Worm (Caenorhabditis elegans): ENCODE measurements around the gene K07E8.7.
A peak's percentile ranks its signal among the peaks of the same experiment; 100 is the strongest.

The K07E8.7 gene

ce11 chrII:651324-651723 lies 1.2 kb upstream of the K07E8.7 start:
- TF ChIP-seq C38D4.7 (GFP tag; optimal IDR thresholded peaks at IDR 0.05), result no peak
- TF ChIP-seq mec-3 (tag; optimal IDR thresholded peaks at IDR 0.05; ENCODE audit: borderline replicate concordance), result peak; percentile 24
- TF ChIP-seq ceh-31 (tag; optimal IDR thresholded peaks at IDR 0.05), result no peak
- peak; percentile 79 for TF ChIP-seq dve-1 (tag; optimal IDR thresholded peaks at IDR 0.05)

ce11 chrII:643733-644132 lies 6.4 kb downstream of the K07E8.7 start:
- no peak for TF ChIP-seq ceh-45 (GFP tag; IDR thresholded peaks at IDR 0.05)
- TF ChIP-seq dve-1 (tag; optimal IDR thresholded peaks at IDR 0.05), result peak; percentile 80

ce11 chrII:639467-639866 lies 10.7 kb downstream of the K07E8.7 start, which contains the start of gene K07E8.6:
Gene K07E8.6 (minus strand): TSS chrII:639567.
- TF ChIP-seq C38D4.7 (GFP tag; optimal IDR thresholded peaks at IDR 0.05) (no peak), mec-3 (tag; optimal IDR thresholded peaks at IDR 0.05; ENCODE audit: borderline replicate concordance) (no peak), ceh-18 (tag; optimal IDR thresholded peaks at IDR 0.05) (no peak), ceh-6 (GFP tag; optimal IDR thresholded peaks at IDR 0.05) (no peak), nfya-1 (tag; optimal IDR thresholded peaks at IDR 0.05) (no peak), che-1 (tag; optimal IDR thresholded peaks at IDR 0.05) (no peak)

DNA sequence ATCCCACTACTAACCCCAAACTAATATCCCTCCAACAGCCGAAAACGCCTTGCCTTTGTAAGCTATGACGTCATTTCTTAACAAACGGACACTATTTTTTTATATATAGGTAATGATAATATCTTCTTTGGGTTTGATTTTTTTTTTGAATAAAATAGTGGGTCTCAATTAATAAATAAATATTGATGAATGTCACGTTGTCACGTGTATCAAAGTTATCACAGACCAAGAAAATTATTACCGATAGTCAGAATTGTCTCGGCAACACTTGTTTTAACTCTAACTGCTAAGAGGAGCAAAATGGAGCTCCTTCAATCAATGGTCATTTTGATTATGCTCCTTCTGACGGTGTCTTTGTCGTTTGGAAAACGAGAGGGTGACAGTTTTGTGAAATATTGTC lies 16.2 kb downstream of the K07E8.7 start, which contains the start of gene T04B8.1:
TSS of gene T04B8.1 (plus strand) at position 301 of the 400 bp plus-strand sequence.
- TF ChIP-seq ceh-14 (tag; optimal IDR thresholded peaks at IDR 0.05), result no peak

ce11 chrII:629454-629853 lies 20.7 kb downstream of the K07E8.7 start:
- 0 out of 2 replicates have a peak, but pooled peaks have one; percentile 50 for TF ChIP-seq ceh-45 (GFP tag; IDR thresholded peaks at IDR 0.05)

- TF ChIP-seq ceh-30 (tag; optimal IDR thresholded peaks at IDR 0.05) (no peak), unc-42 (tag; optimal IDR thresholded peaks at IDR 0.05) (no peak), nhr-232 (tag; optimal IDR thresholded peaks at IDR 0.05) (no peak), K09A11.1 (tag; optimal IDR thresholded peaks at IDR 0.05; ENCODE audit: insufficient read depth) (no peak), lin-11 (tag; optimal IDR thresholded peaks at IDR 0.05) (no peak), zip-5 (tag; optimal IDR thresholded peaks at IDR 0.05) (no peak), odd-2 (tag; optimal IDR thresholded peaks at IDR 0.05) (no peak), ceh-45 (GFP tag; IDR thresholded peaks at IDR 0.05) (no peak), T23F11.4 (GFP tag; optimal IDR thresholded peaks at IDR 0.05) (no peak), ceh-24 (tag; optimal IDR thresholded peaks at IDR 0.05) (no peak), unc-86 (tag; optimal IDR thresholded peaks at IDR 0.05) (no peak), pros-1 (tag; optimal IDR thresholded peaks at IDR 0.05) (no peak), eyg-1 (tag; optimal IDR thresholded peaks at IDR 0.05) (no peak), Y22D7AL.16 (tag; optimal IDR thresholded peaks at IDR 0.05) (no peak)
These were observed 22.3 kb downstream of the K07E8.7 start for ce11 chrII:627913-628312.

- no peak for TF ChIP-seq K09A11.1 (tag; optimal IDR thresholded peaks at IDR 0.05; ENCODE audit: insufficient read depth)
- TF ChIP-seq fkh-6 (tag; optimal IDR thresholded peaks at IDR 0.05), result no peak
- no peak for TF ChIP-seq hlh-30 (tag; optimal IDR thresholded peaks at IDR 0.05; ENCODE audit: insufficient read depth)
- no peak for TF ChIP-seq odd-2 (tag; optimal IDR thresholded peaks at IDR 0.05)
- no peak for TF ChIP-seq pha-4 (tag; optimal IDR thresholded peaks at IDR 0.05)
- no peak for TF ChIP-seq madf-2 (tag; optimal IDR thresholded peaks at IDR 0.05)
- TF ChIP-seq Y22D7AL.16 (tag; optimal IDR thresholded peaks at IDR 0.05), result no peak
- TF ChIP-seq sdc-2 (tag; optimal IDR thresholded peaks at IDR 0.05), result no peak
- no peak for TF ChIP-seq unc-3 (GFP tag; conservative IDR thresholded peaks at IDR 0.05)
- no peak for TF ChIP-seq unc-3 (tag; optimal IDR thresholded peaks at IDR 0.05)
- no peak for TF ChIP-seq tbx-7 (tag; optimal IDR thresholded peaks at IDR 0.05)
These were observed 23.0 kb downstream of the K07E8.7 start, which contains the start of gene arrd-1 for ce11 chrII:627205-627604. Gene arrd-1 (plus strand): TSS chrII:627505.

All from whole organism, late embryonic.